Fruit fly (Drosophila melanogaster): ENCODE results near the gene CG7420.

Gene CG7420

dm6 chr2L:1517378-1517777 lies 14.7 kb upstream of the CG7420 start, which contains the start of gene CG18132:
CG18132 (minus strand) TSS chr2L:1517478.
- no peak for TF ChIP-seq CG1832 (GFP tag; optimal IDR thresholded peaks at IDR 0.05)
- TF ChIP-seq CHES-1-like (GFP tag; optimal IDR thresholded peaks at IDR 0.05): no peak
- TF ChIP-seq CG32772 (GFP tag; IDR thresholded peaks at IDR 0.05): no peak
- TF ChIP-seq dm (GFP tag; optimal IDR thresholded peaks at IDR 0.05): no peak
- no peak for TF ChIP-seq Camta (GFP tag; optimal IDR thresholded peaks at IDR 0.05)
- TF ChIP-seq tx (GFP tag; optimal IDR thresholded peaks at IDR 0.05): no peak

dm6 chr2L:1509748-1510147 lies 7.0 kb upstream of the CG7420 start:
- no peak for TF ChIP-seq CG18619 (GFP tag; optimal IDR thresholded peaks at IDR 0.05)
- TF ChIP-seq CG9437 (GFP tag; optimal IDR thresholded peaks at IDR 0.05): no peak
- TF ChIP-seq hb (GFP tag; IDR thresholded peaks at IDR 0.05; ENCODE audit: partially characterized antibody): no peak
- no peak for TF ChIP-seq CG2712 (tag; optimal IDR thresholded peaks at IDR 0.05)
- TF ChIP-seq eve (GFP tag; optimal IDR thresholded peaks at IDR 0.05): peak in 1 of 2 experiments; percentile 10
- TF ChIP-seq Xrp1 (GFP tag; IDR thresholded peaks at IDR 0.05): peak; percentile 41; the same call in 1 of the 2 replicates
- TF ChIP-seq Abd-B (GFP tag; optimal IDR thresholded peaks at IDR 0.05): no peak
- peak; percentile 21; the same call in 1 of the 2 replicates for TF ChIP-seq sisA (GFP tag; IDR thresholded peaks at IDR 0.05)
- no peak for TF ChIP-seq CG18011 (GFP tag; optimal IDR thresholded peaks at IDR 0.05)
- TF ChIP-seq CG2116 (GFP tag; optimal IDR thresholded peaks at IDR 0.05): no peak
- TF ChIP-seq emc (GFP tag; optimal IDR thresholded peaks at IDR 0.05): no peak
- TF ChIP-seq exex (tag; optimal IDR thresholded peaks at IDR 0.05): no peak
- no peak for TF ChIP-seq ara (GFP tag; IDR thresholded peaks at IDR 0.05)
- TF ChIP-seq Aef1 (GFP tag; IDR thresholded peaks at IDR 0.05): no peak
- no peak for TF ChIP-seq Rfx (GFP tag; IDR thresholded peaks at IDR 0.05)
- TF ChIP-seq Adf1 (GFP tag; IDR thresholded peaks at IDR 0.05): no peak
- TF ChIP-seq amos (GFP tag; IDR thresholded peaks at IDR 0.05; ENCODE audit: partially characterized antibody): no peak
- TF ChIP-seq CG1603 (tag; optimal IDR thresholded peaks at IDR 0.05): peak; percentile 15
- no peak for TF ChIP-seq CG30020 (tag; optimal IDR thresholded peaks at IDR 0.05)
- TF ChIP-seq Usf (GFP tag; optimal IDR thresholded peaks at IDR 0.05): no peak
- no peak for TF ChIP-seq bsh (GFP tag; optimal IDR thresholded peaks at IDR 0.05)
- TF ChIP-seq sens (GFP tag): no peak
- TF ChIP-seq tup (GFP tag; optimal IDR thresholded peaks at IDR 0.05): no peak
- TF ChIP-seq CG18764 (GFP tag; optimal IDR thresholded peaks at IDR 0.05): no peak
- TF ChIP-seq zen (tag; optimal IDR thresholded peaks at IDR 0.05): peak; percentile 24
- 0 out of 2 replicates have a peak, but pooled peaks have one; percentile 7 for TF ChIP-seq CG14667 (GFP tag; IDR thresholded peaks at IDR 0.05)
- no peak for TF ChIP-seq CG3065 (GFP tag; optimal IDR thresholded peaks at IDR 0.05)
- TF ChIP-seq sens-2 (GFP tag; IDR thresholded peaks at IDR 0.05): peak; percentile 18; the same call in 1 of the 2 replicates
- TF ChIP-seq Hmx (GFP tag; optimal IDR thresholded peaks at IDR 0.05): no peak
- TF ChIP-seq CG14050 (GFP tag; IDR thresholded peaks at IDR 0.05): no peak
- TF ChIP-seq seq (GFP tag; IDR thresholded peaks at IDR 0.05): no peak
- TF ChIP-seq pho (GFP tag; optimal IDR thresholded peaks at IDR 0.05): no peak
- TF ChIP-seq sima (GFP tag; optimal IDR thresholded peaks at IDR 0.05): no peak
- peak; percentile 41; the same call in 1 of the 2 replicates for TF ChIP-seq Drgx (GFP tag; IDR thresholded peaks at IDR 0.05)
- no peak for TF ChIP-seq CG12236 (GFP tag; optimal IDR thresholded peaks at IDR 0.05)
- no peak for TF ChIP-seq p53 (GFP tag; optimal IDR thresholded peaks at IDR 0.05)
- no peak for TF ChIP-seq lbe (GFP tag; optimal IDR thresholded peaks at IDR 0.05)
- TF ChIP-seq CG32767 (GFP tag; IDR thresholded peaks at IDR 0.05): no peak
- no peak for TF ChIP-seq jing (GFP tag; optimal IDR thresholded peaks at IDR 0.05)
- no peak for TF ChIP-seq CG6254 (GFP tag; optimal IDR thresholded peaks at IDR 0.05)
- TF ChIP-seq CG3995 (GFP tag; optimal IDR thresholded peaks at IDR 0.05): no peak
- TF ChIP-seq Xbp1 (GFP tag; optimal IDR thresholded peaks at IDR 0.05): no peak
- no peak for TF ChIP-seq CG11093 (GFP tag; IDR thresholded peaks at IDR 0.05)
- no peak for TF ChIP-seq Fer1 (GFP tag; optimal IDR thresholded peaks at IDR 0.05)
- no peak for TF ChIP-seq Six4 (GFP tag; optimal IDR thresholded peaks at IDR 0.05)

Data from whole organism, embryonic.